Worm (Caenorhabditis elegans): Measurements from ENCODE around the gene mlck-1.

ce11 chrX:10017975-10018654 lies 51.5 kb downstream of the mlck-1 start, which contains the start of gene F19C6.4:
- TF ChIP-seq npax-4 (tag; optimal IDR thresholded peaks at IDR 0.05) (no peak), syd-9 (tag; optimal IDR thresholded peaks at IDR 0.05) (no peak), lim-6 (tag; optimal IDR thresholded peaks at IDR 0.05) (no peak), ceh-18 (tag; optimal IDR thresholded peaks at IDR 0.05) (no peak)

All from whole organism, late embryonic.